Fruit fly (Drosophila melanogaster) whole organism, prepupa: ENCODE data around the gene CG14401.

ENCODE experiments used
- CG6163 ChIP-seq: fragments of 200-800 bp; sonication (Bioruptor generic); IDR thresholded peaks from 3 replicates; pipeline ENCODE4 v1.3.6; 2022; ENCODE audit warnings: missing biosample characterization, missing genetic modification characterization
- CG6808 ChIP-seq: fragments of 200-800 bp; sonication (Bioruptor generic); optimal IDR thresholded peaks from 3 replicates; lab custom pipeline; 2017; ENCODE audit warnings: missing biosample characterization, missing genetic modification characterization, mild to moderate bottlenecking, moderate library complexity, missing genetic modification reagents
- Lpt ChIP-seq: fragments of 200-800 bp; sonication (Bioruptor generic); optimal IDR thresholded peaks from 3 replicates; lab custom pipeline; 2016; ENCODE audit warnings: missing biosample characterization, missing genetic modification characterization
- Sox15 ChIP-seq: fragments of 200-800 bp; sonication (Bioruptor generic); optimal IDR thresholded peaks from 3 replicates; lab custom pipeline; 2016; ENCODE audit warnings: missing biosample characterization, missing genetic modification characterization

DNA sequence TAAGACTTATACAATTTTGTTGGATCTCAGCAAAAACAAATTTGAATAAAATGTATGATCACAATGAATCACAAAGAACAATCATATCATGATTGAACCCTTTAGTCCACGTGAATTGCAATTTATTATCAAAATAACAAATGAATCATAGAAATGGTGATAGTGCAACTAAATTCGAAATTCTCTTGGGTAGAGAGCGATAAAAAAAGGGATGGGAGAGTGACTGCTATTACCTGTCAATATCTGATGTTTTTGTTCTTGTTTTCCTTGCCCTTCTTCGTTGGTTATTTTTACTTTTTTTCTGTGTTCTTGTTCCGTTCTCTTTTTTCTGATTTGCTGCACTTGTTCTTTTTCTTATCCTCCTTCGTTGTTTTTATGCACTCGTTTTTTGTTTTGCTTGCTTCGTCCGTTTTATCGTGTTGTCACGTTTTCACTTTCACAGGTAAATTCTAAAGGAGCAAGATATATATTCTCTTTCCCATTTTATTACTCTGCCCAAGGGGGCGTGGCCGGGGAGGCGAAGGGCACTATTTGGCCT is 47.1 kb downstream of the CG14401 start:
- peak; percentile 46; the same call in 2 of the 3 replicates for TF ChIP-seq CG6163 (GFP tag; lab: Robert Waterston, UW)
- no peak for TF ChIP-seq Lpt
- TF ChIP-seq Sox15 (GFP tag; lab: Kevin White, UChicago) = no peak
- peak; percentile 83 for TF ChIP-seq CG6808 (GFP tag; lab: Kevin White, UChicago)
